Worm (Caenorhabditis elegans) whole organism, early embryonic: ENCODE data around the gene nekl-3.

Source experiments
- B0310.2 ChIP-seq: sonication (generic microtip); optimal IDR thresholded peaks from 2 replicates; lab custom pipeline; 2016; ENCODE audit warnings: mild to moderate bottlenecking, missing genetic modification characterization, missing compliant biosample characterization
- ama-1 ChIP-seq: fragments of 150-350 bp; optimal IDR thresholded peaks from 2 replicates; lab custom pipeline; 2014
- ceh-13 ChIP-seq: fragments of 200-800 bp; sonication (Bioruptor generic); optimal IDR thresholded peaks from 2 replicates; lab custom pipeline; 2018; ENCODE audit warnings: mild to moderate bottlenecking, missing genetic modification characterization, missing compliant biosample characterization
- ceh-36 ChIP-seq: sonication (generic microtip); optimal IDR thresholded peaks from 2 replicates; lab custom pipeline; 2016; ENCODE audit warnings: missing genetic modification characterization, inconsistent platforms, missing compliant biosample characterization
- ets-7 ChIP-seq: sonication (generic microtip); optimal IDR thresholded peaks from 2 replicates; lab custom pipeline; 2016; ENCODE audit warnings: missing genotype, missing genetic modification characterization, missing compliant biosample characterization
- flt-1 ChIP-seq: fragments of 200-800 bp; sonication (Bioruptor generic); IDR thresholded peaks from 2 replicates; pipeline ENCODE4 v1.3.6; 2022; ENCODE audit warnings: missing genetic modification characterization, missing compliant biosample characterization
- hnd-1 ChIP-seq: sonication (generic microtip); optimal IDR thresholded peaks from 2 replicates; lab custom pipeline; 2016; ENCODE audit warnings: missing genetic modification characterization, missing compliant biosample characterization
- scrt-1 ChIP-seq: fragments of 200-800 bp; sonication (Bioruptor generic); IDR thresholded peaks from 2 replicates; pipeline ENCODE4 v1.3.6; 2022; ENCODE audit warnings: missing genetic modification characterization, missing compliant biosample characterization
- sea-1 ChIP-seq: fragments of 200-800 bp; sonication (Bioruptor generic); conservative IDR thresholded peaks from 2 replicates; pipeline ENCODE4 v1.3.6; 2022; ENCODE audit warnings: missing genetic modification characterization, missing compliant biosample characterization
- tbx-37 ChIP-seq: fragments of 200-800 bp; sonication (Bioruptor generic); conservative IDR thresholded peaks from 2 replicates; pipeline ENCODE4 v1.3.6; 2022; ENCODE audit warnings: missing genetic modification reagents, missing genetic modification characterization, missing compliant biosample characterization

ce11 chrX:12406592-12406991 lies 15.3 kb upstream of the nekl-3 start:
- TF ChIP-seq scrt-1 (GFP tag; lab: Robert Waterston, UW): no peak
- no peak for TF ChIP-seq tbx-37 (GFP tag; lab: Robert Waterston, UW)
- TF ChIP-seq flt-1 (GFP tag; lab: Robert Waterston, UW): no peak
- no peak for TF ChIP-seq sea-1 (GFP tag; lab: Robert Waterston, UW)
- no peak for TF ChIP-seq hnd-1 (tag; lab: Kevin White, UChicago)
- no peak for TF ChIP-seq ceh-36 (tag; lab: Kevin White, UChicago)
- TF ChIP-seq ama-1 (lab: Kevin White, UChicago): no peak
- TF ChIP-seq B0310.2 (tag; lab: Kevin White, UChicago): no peak
- no peak for TF ChIP-seq ets-7 (tag; lab: Kevin White, UChicago)
- TF ChIP-seq ceh-13 (GFP tag; lab: Kevin White, UChicago): no peak
